Fruit fly (Drosophila melanogaster) whole organism, embryonic: ENCODE data around the gene CG10137.

Experiments used
- Aef1 ChIP-seq: fragments of 200-800 bp; sonication (Bioruptor generic); IDR thresholded peaks from 3 replicates; pipeline ENCODE4 v1.3.6; 2022; ENCODE audit warnings: missing biosample characterization, missing genetic modification characterization
- C15 ChIP-seq: fragments of 200-800 bp; sonication (Bioruptor generic); IDR thresholded peaks from 3 replicates; pipeline ENCODE4 v1.3.6; 2022; ENCODE audit warnings: missing biosample characterization, missing genetic modification characterization
- CG10321 ChIP-seq: fragments of 200-800 bp; sonication (Bioruptor generic); IDR thresholded peaks from 2 replicates; pipeline ENCODE4 v1.3.6; 2022; ENCODE audit warnings: missing biosample characterization, missing genetic modification characterization
- CG10654 ChIP-seq: fragments of 200-800 bp; sonication (Bioruptor generic); optimal IDR thresholded peaks from 2 replicates; lab custom pipeline; 2016; ENCODE audit warnings: missing biosample characterization, missing genetic modification characterization
- CG12744 ChIP-seq: fragments of 200-800 bp; sonication (Bioruptor generic); optimal IDR thresholded peaks from 2 replicates; lab custom pipeline; 2016; ENCODE audit warnings: missing biosample characterization, missing genetic modification characterization
- CG12942 ChIP-seq: fragments of 200-800 bp; sonication (Bioruptor generic); optimal IDR thresholded peaks from 3 replicates; lab custom pipeline; 2016; ENCODE audit warnings: missing biosample characterization, missing genetic modification characterization
- CG13624 ChIP-seq: fragments of 200-800 bp; sonication (Bioruptor generic); optimal IDR thresholded peaks from 2 replicates; lab custom pipeline; 2016; ENCODE audit warnings: missing biosample characterization, missing genetic modification characterization
- CG14014 ChIP-seq: fragments of 200-800 bp; sonication (Bioruptor generic); IDR thresholded peaks from 2 replicates; pipeline ENCODE4 v1.3.6; 2022; ENCODE audit warnings: missing biosample characterization, missing genetic modification characterization
- CG15479 ChIP-seq: fragments of 200-800 bp; sonication (Bioruptor generic); optimal IDR thresholded peaks from 3 replicates; lab custom pipeline; 2019; ENCODE audit warnings: missing biosample characterization, mild to moderate bottlenecking, missing genetic modification characterization, moderate library complexity
- CG17328 ChIP-seq: fragments of 200-800 bp; sonication (Bioruptor generic); IDR thresholded peaks from 2 replicates; pipeline ENCODE4 v1.3.6; 2022; ENCODE audit warnings: missing biosample characterization, missing genetic modification characterization
- CG17829 ChIP-seq: fragments of 200-800 bp; optimal IDR thresholded peaks from 2 replicates; lab custom pipeline; 2019; ENCODE audit warnings: missing biosample characterization, mild to moderate bottlenecking, missing genetic modification characterization, moderate library complexity
- CG30020 ChIP-seq: fragments of 200-800 bp; optimal IDR thresholded peaks from 2 replicates; lab custom pipeline; 2019; ENCODE audit warnings: missing biosample characterization, mild to moderate bottlenecking, missing genetic modification characterization, moderate library complexity
- CG30403 ChIP-seq: fragments of 200-800 bp; sonication (Bioruptor generic); optimal IDR thresholded peaks from 3 replicates; lab custom pipeline; 2016; ENCODE audit warnings: missing biosample characterization, missing genetic modification characterization
- CG31224 ChIP-seq: fragments of 200-800 bp; sonication (Bioruptor generic); IDR thresholded peaks from 2 replicates; pipeline ENCODE4 v1.3.6; 2022; ENCODE audit warnings: missing biosample characterization, missing genetic modification characterization
- CG43689 ChIP-seq: fragments of 200-800 bp; sonication (Bioruptor generic); IDR thresholded peaks from 2 replicates; pipeline ENCODE4 v1.3.6; 2022; ENCODE audit warnings: missing biosample characterization, missing genetic modification characterization
- CG5953 ChIP-seq: fragments of 200-800 bp; sonication (Bioruptor generic); IDR thresholded peaks from 2 replicates; pipeline ENCODE4 v1.3.6; 2022; ENCODE audit warnings: missing biosample characterization, missing genetic modification characterization
- CG6683 ChIP-seq: fragments of 200-800 bp; sonication (Bioruptor generic); optimal IDR thresholded peaks from 2 replicates; lab custom pipeline; 2017; ENCODE audit warnings: missing biosample characterization, mild to moderate bottlenecking, missing genetic modification characterization, missing genetic modification reagents
- CG7839 ChIP-seq: fragments of 200-800 bp; sonication (Bioruptor generic); optimal IDR thresholded peaks from 3 replicates; lab custom pipeline; 2018; ENCODE audit warnings: missing biosample characterization, mild to moderate bottlenecking, missing genetic modification characterization, moderate library complexity
- CG8290 ChIP-seq, 3 experiments: fragments of 200-800 bp; sonication (Bioruptor generic); optimal IDR thresholded peaks; 2 replicates each; lab custom pipeline; 2016 to 2019; ENCODE audit warnings: missing biosample characterization in 3 of 3, missing genetic modification characterization in 3 of 3, mild to moderate bottlenecking in 2 of 3, moderate library complexity in 1 of 3
- Chrac-16 ChIP-seq: fragments of 200-800 bp; sonication (Bioruptor generic); optimal IDR thresholded peaks from 3 replicates; lab custom pipeline; 2016; ENCODE audit warnings: missing biosample characterization, missing genetic modification characterization
- ERR ChIP-seq: fragments of 200-800 bp; sonication (Bioruptor generic); optimal IDR thresholded peaks from 2 replicates; lab custom pipeline; 2016; ENCODE audit warnings: missing biosample characterization, missing genetic modification characterization
- Ets97D ChIP-seq: fragments of 200-800 bp; sonication (Bioruptor generic); optimal IDR thresholded peaks from 3 replicates; lab custom pipeline; 2016; ENCODE audit warnings: missing biosample characterization, missing genetic modification characterization
- HLH3B ChIP-seq: fragments of 200-800 bp; sonication (Bioruptor generic); IDR thresholded peaks from 2 replicates; pipeline ENCODE4 v1.3.6; 2022; ENCODE audit warnings: missing biosample characterization, missing genetic modification characterization
- HmgZ ChIP-seq: fragments of 200-800 bp; sonication (Bioruptor generic); optimal IDR thresholded peaks from 2 replicates; lab custom pipeline; 2018; ENCODE audit warnings: missing biosample characterization, mild to moderate bottlenecking, missing genetic modification characterization
- Lpt ChIP-seq: fragments of >200 bp; optimal IDR thresholded peaks from 2 replicates; lab custom pipeline; 2018; ENCODE audit warnings: missing biosample characterization, missing genetic modification characterization
- Mrtf ChIP-seq: fragments of 200-800 bp; sonication (Bioruptor generic); IDR thresholded peaks from 3 replicates; pipeline ENCODE4 v1.3.6; 2022; ENCODE audit warnings: missing biosample characterization, missing genetic modification characterization
- Spps ChIP-seq: fragments of 200-800 bp; sonication (Bioruptor generic); optimal IDR thresholded peaks from 2 replicates; lab custom pipeline; 2018; ENCODE audit warnings: missing biosample characterization, mild to moderate bottlenecking, missing genetic modification characterization
- Sry-β ChIP-seq: fragments of 200-800 bp; sonication (Bioruptor generic); optimal IDR thresholded peaks from 2 replicates; lab custom pipeline; 2018; ENCODE audit warnings: missing biosample characterization, mild to moderate bottlenecking, missing genetic modification characterization, moderate library complexity
- Ssrp ChIP-seq: fragments of 200-800 bp; sonication (Bioruptor generic); optimal IDR thresholded peaks from 2 replicates; lab custom pipeline; 2018; ENCODE audit warnings: missing biosample characterization, mild to moderate bottlenecking, missing genetic modification characterization, moderate library complexity
- Stat92E ChIP-seq, 3 experiments: fragments of >200 bp in 2 of 3; fragments of 200-800 bp in 1 of 3; sonication (Bioruptor generic) in 1 of 3; optimal IDR thresholded peaks; 2 replicates each; lab custom pipeline; 2017 to 2019; ENCODE audit warnings: missing biosample characterization in 3 of 3, missing genetic modification characterization in 3 of 3, mild to moderate bottlenecking in 1 of 3, moderate library complexity in 1 of 3
- Tbp ChIP-seq: fragments of >200 bp; optimal IDR thresholded peaks from 2 replicates; lab custom pipeline; 2018; ENCODE audit warnings: missing biosample characterization, missing genetic modification characterization
- ab ChIP-seq: fragments of 200-800 bp; sonication (Bioruptor generic); optimal IDR thresholded peaks from 2 replicates; lab custom pipeline; 2016; ENCODE audit warnings: missing biosample characterization, missing genetic modification characterization
- az2 ChIP-seq: fragments of 200-800 bp; sonication (Bioruptor generic); optimal IDR thresholded peaks from 3 replicates; lab custom pipeline; 2016; ENCODE audit warnings: missing biosample characterization, missing genetic modification characterization
- bcd ChIP-seq: fragments of 200-800 bp; sonication (Bioruptor generic); optimal IDR thresholded peaks from 2 replicates; lab custom pipeline; 2017; ENCODE audit warnings: missing biosample characterization, mild to moderate bottlenecking, missing genetic modification characterization
- bsh ChIP-seq, 2 experiments: fragments of 200-800 bp; sonication (Bioruptor generic); optimal IDR thresholded peaks; 2 replicates each; lab custom pipeline; 2017 to 2018; ENCODE audit warnings: mild to moderate bottlenecking in 2 of 2, missing biosample characterization in 2 of 2, missing genetic modification characterization in 2 of 2, moderate library complexity in 1 of 2
- crc ChIP-seq: fragments of 200-800 bp; sonication (Bioruptor generic); optimal IDR thresholded peaks from 2 replicates; lab custom pipeline; 2016; ENCODE audit warnings: missing biosample characterization, missing genetic modification characterization
- crp ChIP-seq, 2 experiments: fragments of 200-800 bp; sonication (Bioruptor generic); optimal IDR thresholded peaks; 2 replicates in 1 of 2; 3 replicates in 1 of 2; lab custom pipeline; 2017; ENCODE audit warnings: missing biosample characterization in 2 of 2, missing genetic modification characterization in 2 of 2, mild to moderate bottlenecking in 1 of 2, moderate library complexity in 1 of 2
- dm ChIP-seq: fragments of 200-800 bp; sonication (Bioruptor generic); optimal IDR thresholded peaks from 3 replicates; lab custom pipeline; 2016; ENCODE audit warnings: missing biosample characterization, missing genetic modification characterization
- hbn ChIP-seq: fragments of 200-800 bp; sonication (Bioruptor generic); IDR thresholded peaks from 2 replicates; pipeline ENCODE4 v1.3.6; 2022; ENCODE audit warnings: missing biosample characterization, missing genetic modification characterization; ENCODE audit not compliant: partially characterized antibody
- jigr1 ChIP-seq: fragments of 200-800 bp; sonication (Bioruptor generic); IDR thresholded peaks from 3 replicates; pipeline ENCODE4 v1.3.6; 2022; ENCODE audit warnings: missing biosample characterization, missing genetic modification characterization
- jumu ChIP-seq: fragments of 200-800 bp; sonication (Bioruptor generic); optimal IDR thresholded peaks from 3 replicates; lab custom pipeline; 2016; ENCODE audit warnings: missing biosample characterization, missing genetic modification characterization
- pb ChIP-seq: fragments of 200-800 bp; sonication (Bioruptor generic); optimal IDR thresholded peaks from 3 replicates; lab custom pipeline; 2016; ENCODE audit warnings: missing biosample characterization, missing genetic modification characterization
- pho ChIP-seq: fragments of 200-800 bp; sonication (Bioruptor generic); optimal IDR thresholded peaks from 2 replicates; lab custom pipeline; 2016; ENCODE audit warnings: missing biosample characterization, missing genetic modification characterization
- salm ChIP-seq: fragments of 200-800 bp; sonication (Bioruptor generic); optimal IDR thresholded peaks from 2 replicates; lab custom pipeline; 2018; ENCODE audit warnings: missing biosample characterization, mild to moderate bottlenecking, missing genetic modification characterization
- scrt ChIP-seq: fragments of 200-800 bp; sonication (Bioruptor generic); optimal IDR thresholded peaks from 2 replicates; lab custom pipeline; 2018; ENCODE audit warnings: missing biosample characterization, mild to moderate bottlenecking, missing genetic modification characterization, moderate library complexity
- stc ChIP-seq: fragments of 200-800 bp; sonication (Bioruptor generic); IDR thresholded peaks from 2 replicates; pipeline ENCODE4 v1.3.6; 2022; ENCODE audit warnings: missing biosample characterization, missing genetic modification characterization
- tll ChIP-seq, 2 experiments: fragments of 200-800 bp in 1 of 2; fragments of >200 bp in 1 of 2; sonication (Bioruptor generic) in 1 of 2; optimal IDR thresholded peaks; 2 replicates each; lab custom pipeline; 2017 to 2019; ENCODE audit warnings: missing biosample characterization in 2 of 2, missing genetic modification characterization in 2 of 2, mild to moderate bottlenecking in 1 of 2, moderate library complexity in 1 of 2
- tup ChIP-seq: fragments of 200-800 bp; sonication (Bioruptor generic); optimal IDR thresholded peaks from 2 replicates; lab custom pipeline; 2016; ENCODE audit warnings: missing biosample characterization, mild to moderate bottlenecking, missing genetic modification characterization, moderate library complexity
- tx ChIP-seq: fragments of 200-800 bp; sonication (Bioruptor generic); optimal IDR thresholded peaks from 2 replicates; lab custom pipeline; 2016; ENCODE audit warnings: missing biosample characterization, missing genetic modification characterization
- unpg ChIP-seq: fragments of 200-800 bp; sonication (Bioruptor generic); optimal IDR thresholded peaks from 3 replicates; lab custom pipeline; 2018; ENCODE audit warnings: missing biosample characterization, mild to moderate bottlenecking, missing genetic modification characterization, moderate library complexity

CG10137 gene

dm6 chr2L:19533247-19533646, 6.8 kb downstream of the CG10137 start, which contains the start of gene CG33116 (continued):
- no peak for TF ChIP-seq CG10321
- TF ChIP-seq stc = peak; percentile 66
- peak; percentile 86 for TF ChIP-seq CG17829 (tag; lab: Kevin White, UChicago)
- peak; percentile 72 for TF ChIP-seq scrt (GFP tag; lab: Kevin White, UChicago)
- TF ChIP-seq crp (GFP tag; optimal IDR thresholded peaks at IDR 0.05; lab: Kevin White, UChicago) = peak in 1 of 2 experiments; percentile 77
- peak; percentile 67 for TF ChIP-seq salm
- peak; percentile 75 for TF ChIP-seq dm (GFP tag; lab: Kevin White, UChicago)
- TF ChIP-seq az2 (GFP tag; lab: Kevin White, UChicago) = peak; percentile 85
- peak; percentile 68 for TF ChIP-seq crc (GFP tag; lab: Kevin White, UChicago)
- TF ChIP-seq Mrtf (GFP tag; lab: Robert Waterston, UW) = peak; percentile 40; the same call in 1 of the 3 replicates
- peak; percentile 66 for TF ChIP-seq Ssrp
- TF ChIP-seq Ets97D (GFP tag; lab: Kevin White, UChicago) = peak; percentile 79
- TF ChIP-seq pho (GFP tag; lab: Kevin White, UChicago) = peak; percentile 81
- TF ChIP-seq tx (GFP tag; lab: Kevin White, UChicago) = peak; percentile 79
- TF ChIP-seq CG43689 (GFP tag; lab: Robert Waterston, UW) = peak; percentile 49
- TF ChIP-seq tll (GFP tag; optimal IDR thresholded peaks at IDR 0.05; lab: Kevin White, UChicago) = no peak
- peak; percentile 60 for TF ChIP-seq ERR
- TF ChIP-seq CG7839 (tag; lab: Kevin White, UChicago) = peak; percentile 79
- TF ChIP-seq CG12942 = peak; percentile 81
- no peak for TF ChIP-seq Tbp (GFP tag; lab: Kevin White, UChicago)
- peak; percentile 41 for TF ChIP-seq CG15479 (GFP tag; lab: Kevin White, UChicago)
- TF ChIP-seq tup = peak; percentile 66
- TF ChIP-seq Stat92E (GFP tag; optimal IDR thresholded peaks at IDR 0.05; lab: Kevin White, UChicago) = peak in 1 of 3 experiments; percentile 18
- TF ChIP-seq unpg (GFP tag; lab: Kevin White, UChicago) = peak; percentile 80
- peak; percentile 66 to 80 for TF ChIP-seq bsh (GFP tag; optimal IDR thresholded peaks at IDR 0.05; lab: Kevin White, UChicago)
- no peak for TF ChIP-seq jigr1 (GFP tag; lab: Robert Waterston, UW)
- peak; percentile 83 for TF ChIP-seq jumu (GFP tag; lab: Kevin White, UChicago)
- peak; percentile 65 for TF ChIP-seq Aef1 (GFP tag; lab: Robert Waterston, UW)
- TF ChIP-seq CG8290 (GFP tag; optimal IDR thresholded peaks at IDR 0.05; lab: Kevin White, UChicago) = peak; percentile 88
- peak; percentile 42 to 93 for TF ChIP-seq CG8290 (tag; optimal IDR thresholded peaks at IDR 0.05; lab: Kevin White, UChicago)
- 0 out of 3 replicates have a peak, but pooled peaks have one; percentile 22 for TF ChIP-seq C15 (GFP tag; lab: Robert Waterston, UW)
- TF ChIP-seq CG30020 (tag; lab: Kevin White, UChicago) = peak; percentile 61
- peak; percentile 49 for TF ChIP-seq Sry-β
- peak; percentile 89 for TF ChIP-seq HmgZ
- TF ChIP-seq ab (GFP tag; lab: Kevin White, UChicago) = peak; percentile 26
- peak; percentile 81 for TF ChIP-seq Chrac-16 (GFP tag; lab: Kevin White, UChicago)
- TF ChIP-seq CG6683 = peak; percentile 30
- peak; percentile 74 for TF ChIP-seq CG17328
- TF ChIP-seq Spps = peak; percentile 56
- TF ChIP-seq CG31224 (GFP tag; lab: Robert Waterston, UW) = 0 out of 2 replicates have a peak, but pooled peaks have one; percentile 26
- peak; percentile 85 for TF ChIP-seq CG13624 (GFP tag; lab: Kevin White, UChicago)
- TF ChIP-seq CG30403 (GFP tag; lab: Kevin White, UChicago) = peak; percentile 87
- TF ChIP-seq hbn (GFP tag; lab: Robert Waterston, UW) = peak; percentile 42; the same call in 1 of the 2 replicates
- TF ChIP-seq pb (GFP tag; lab: Kevin White, UChicago) = peak; percentile 75
- TF ChIP-seq CG12744 (GFP tag; lab: Kevin White, UChicago) = peak; percentile 71
- peak; percentile 84 for TF ChIP-seq CG10654
- TF ChIP-seq CG14014 = peak; percentile 74; the same call in 1 of the 2 replicates
- TF ChIP-seq bcd = peak; percentile 85
- peak; percentile 70 for TF ChIP-seq CG5953 (GFP tag; lab: Robert Waterston, UW)
- no peak for TF ChIP-seq Lpt (GFP tag; lab: Kevin White, UChicago)
- peak; percentile 76 for TF ChIP-seq HLH3B
